Worm (Caenorhabditis elegans) whole organism, L1 larva: ENCODE results near the gene F41E7.7.

ENCODE experiments used
- C16A3.4 ChIP-seq: fragments of 150-350 bp; optimal IDR thresholded peaks from 2 replicates; lab custom pipeline; 2014; ENCODE audit warnings: missing biosample characterization, missing genetic modification characterization
- Y116A8C.19 ChIP-seq: sonication (generic microtip); optimal IDR thresholded peaks from 2 replicates; lab custom pipeline; 2016; ENCODE audit warnings: missing compliant biosample characterization, missing genetic modification characterization, borderline replicate concordance
- aha-1 ChIP-seq: fragments of 150-350 bp; optimal IDR thresholded peaks from 2 replicates; lab custom pipeline; 2014; ENCODE audit warnings: missing biosample characterization, missing genetic modification characterization
- aly-2 ChIP-seq: fragments of 150-350 bp; optimal IDR thresholded peaks from 2 replicates; lab custom pipeline; 2014; ENCODE audit warnings: missing biosample characterization, missing genetic modification characterization
- blmp-1 ChIP-seq: fragments of 150-350 bp; optimal IDR thresholded peaks from 2 replicates; lab custom pipeline; 2014; ENCODE audit warnings: missing biosample characterization, missing genetic modification characterization
- ceh-8 ChIP-seq: fragments of 200-800 bp; sonication (Bioruptor generic); optimal IDR thresholded peaks from 2 replicates; lab custom pipeline; 2018; ENCODE audit warnings: mild to moderate bottlenecking, missing genetic modification characterization, moderate library complexity, missing compliant biosample characterization
- ceh-82 ChIP-seq, 3 experiments: fragments of 150-350 bp in 1 of 3; sonication (generic microtip) in 2 of 3; optimal IDR thresholded peaks; 2 replicates each; lab custom pipeline; 2014 to 2017; ENCODE audit warnings: missing biosample characterization in 3 of 3, missing genetic modification characterization in 3 of 3
- dsc-1 ChIP-seq: sonication (generic microtip); optimal IDR thresholded peaks from 2 replicates; lab custom pipeline; 2016; ENCODE audit warnings: mild to moderate bottlenecking, missing genetic modification characterization, missing compliant biosample characterization
- efl-1 ChIP-seq, 4 experiments: fragments of 150-350 bp; optimal IDR thresholded peaks in 3 of 4; peaks in 1 of 4; 1 replicate in 1 of 4; 2 replicates in 3 of 4; lab custom pipeline; 2014; ENCODE audit warnings: missing biosample characterization in 2 of 4, missing genetic modification characterization in 2 of 4, missing genetic modification reagents in 2 of 4
- egl-13 ChIP-seq: sonication (generic microtip); optimal IDR thresholded peaks from 2 replicates; lab custom pipeline; 2016; ENCODE audit warnings: missing genotype, missing genetic modification reagents, missing genetic modification characterization, missing compliant biosample characterization
- egl-27 ChIP-seq, 2 experiments: fragments of 150-350 bp in 1 of 2; sonication (generic microtip); optimal IDR thresholded peaks; 3 replicates each; lab custom pipeline; 2017 to 2018; ENCODE audit warnings: missing biosample characterization in 2 of 2, missing genetic modification characterization in 2 of 2, missing genetic modification reagents in 2 of 2
- elt-3 ChIP-seq, 6 experiments: fragments of 150-350 bp in 1 of 6; sonication (generic microtip); optimal IDR thresholded peaks; 2 replicates each; lab custom pipeline; 2017 to 2018; ENCODE audit warnings: missing biosample characterization in 6 of 6, missing genetic modification characterization in 6 of 6, inconsistent platforms in 1 of 6
- ets-5 ChIP-seq: fragments of 200-800 bp; sonication (Bioruptor generic); IDR thresholded peaks from 2 replicates; pipeline ENCODE4 v1.3.6; 2022; ENCODE audit warnings: missing genetic modification characterization, missing compliant biosample characterization
- fkh-10 ChIP-seq: sonication (generic microtip); optimal IDR thresholded peaks from 2 replicates; lab custom pipeline; 2017; ENCODE audit warnings: missing biosample characterization, missing genetic modification reagents, missing genetic modification characterization
- fkh-8 ChIP-seq: sonication (generic microtip); optimal IDR thresholded peaks from 2 replicates; lab custom pipeline; 2016; ENCODE audit warnings: mild to moderate bottlenecking, missing genetic modification characterization, missing compliant biosample characterization
- fos-1 ChIP-seq: fragments of 150-350 bp; optimal IDR thresholded peaks from 2 replicates; lab custom pipeline; 2014; ENCODE audit warnings: missing biosample characterization, missing genetic modification characterization
- grh-1 ChIP-seq: fragments of 200-800 bp; sonication (Bioruptor generic); IDR thresholded peaks from 2 replicates; pipeline ENCODE4 v1.3.6; 2022; ENCODE audit warnings: missing genetic modification reagents, missing genetic modification characterization, missing compliant biosample characterization
- hlh-17 ChIP-seq: fragments of 200-800 bp; sonication (Bioruptor generic); optimal IDR thresholded peaks from 2 replicates; lab custom pipeline; 2018; ENCODE audit warnings: missing genetic modification characterization, mild to moderate bottlenecking, missing compliant biosample characterization, moderate library complexity, borderline replicate concordance
- irx-1 ChIP-seq: sonication (generic microtip); optimal IDR thresholded peaks from 2 replicates; lab custom pipeline; 2016; ENCODE audit warnings: missing genetic modification characterization, missing compliant biosample characterization
- lin-13 ChIP-seq: fragments of 150-350 bp; optimal IDR thresholded peaks from 2 replicates; lab custom pipeline; 2014; ENCODE audit warnings: missing biosample characterization, missing genetic modification reagents, missing genetic modification characterization
- lin-14 ChIP-seq: fragments of 200-800 bp; sonication (Bioruptor generic); optimal IDR thresholded peaks from 2 replicates; lab custom pipeline; 2018; ENCODE audit warnings: mild to moderate bottlenecking, missing genetic modification characterization, moderate library complexity, missing compliant biosample characterization
- lir-3 ChIP-seq: sonication (generic microtip); optimal IDR thresholded peaks from 2 replicates; lab custom pipeline; 2016; ENCODE audit warnings: mild to moderate bottlenecking, missing genetic modification characterization, moderate library complexity, missing compliant biosample characterization; ENCODE audit not compliant: poor library complexity
- lsy-2 ChIP-seq, 2 experiments: fragments of 150-350 bp; optimal IDR thresholded peaks; 2 replicates each; lab custom pipeline; 2014; ENCODE audit warnings: missing biosample characterization in 2 of 2, missing genetic modification characterization in 2 of 2
- mdl-1 ChIP-seq, 2 experiments: fragments of 150-350 bp; optimal IDR thresholded peaks; 2 replicates each; lab custom pipeline; 2014 to 2017; ENCODE audit warnings: missing biosample characterization in 2 of 2, missing genetic modification characterization in 2 of 2, inconsistent platforms in 1 of 2
- mep-1 ChIP-seq: fragments of 150-350 bp; optimal IDR thresholded peaks from 2 replicates; lab custom pipeline; 2014; ENCODE audit warnings: missing biosample characterization, missing genetic modification characterization
- nhr-20 ChIP-seq: sonication (generic microtip); optimal IDR thresholded peaks from 2 replicates; lab custom pipeline; 2016; ENCODE audit warnings: mild to moderate bottlenecking, missing genetic modification characterization, missing compliant biosample characterization
- nhr-237 ChIP-seq: fragments of 150-350 bp; optimal IDR thresholded peaks from 2 replicates; lab custom pipeline; 2014; ENCODE audit warnings: missing biosample characterization, missing genetic modification characterization
- nhr-28 ChIP-seq: fragments of 150-350 bp; optimal IDR thresholded peaks from 2 replicates; lab custom pipeline; 2014; ENCODE audit warnings: missing biosample characterization, missing genetic modification characterization
- nhr-71 ChIP-seq: sonication (generic microtip); optimal IDR thresholded peaks from 2 replicates; lab custom pipeline; 2016; ENCODE audit warnings: mild to moderate bottlenecking, missing genetic modification characterization, moderate library complexity, missing compliant biosample characterization
- nhr-77 ChIP-seq: fragments of 150-350 bp; optimal IDR thresholded peaks from 2 replicates; lab custom pipeline; 2014; ENCODE audit warnings: missing biosample characterization, missing genetic modification characterization
- nhr-85 ChIP-seq: sonication (generic microtip); peaks from one replicate; lab custom pipeline; 2016; ENCODE audit warnings: missing genetic modification characterization, inconsistent platforms, missing compliant biosample characterization
- pqm-1 ChIP-seq: sonication (generic microtip); optimal IDR thresholded peaks from 3 replicates; lab custom pipeline; 2017; ENCODE audit warnings: missing biosample characterization, missing genetic modification characterization
- rnt-1 ChIP-seq: sonication (generic microtip); optimal IDR thresholded peaks from 2 replicates; lab custom pipeline; 2016; ENCODE audit warnings: mild to moderate bottlenecking, missing genetic modification characterization, moderate library complexity, missing compliant biosample characterization
- skn-1 ChIP-seq: fragments of 150-350 bp; optimal IDR thresholded peaks from 2 replicates; lab custom pipeline; 2014; ENCODE audit warnings: missing biosample characterization, missing genetic modification characterization
- snu-23 ChIP-seq: sonication (generic microtip); optimal IDR thresholded peaks from 2 replicates; lab custom pipeline; 2016; ENCODE audit warnings: missing genetic modification characterization, missing compliant biosample characterization
- sup-37 ChIP-seq: fragments of 200-800 bp; sonication (Bioruptor generic); optimal IDR thresholded peaks from 2 replicates; lab custom pipeline; 2018; ENCODE audit warnings: mild to moderate bottlenecking, missing genetic modification characterization, missing compliant biosample characterization
- unc-130 ChIP-seq: fragments of 150-350 bp; optimal IDR thresholded peaks from 2 replicates; lab custom pipeline; 2017; ENCODE audit warnings: missing biosample characterization, missing genetic modification characterization, inconsistent platforms
- unc-30 ChIP-seq: sonication (generic microtip); optimal IDR thresholded peaks from 2 replicates; lab custom pipeline; 2017; ENCODE audit warnings: missing biosample characterization, missing genetic modification characterization
- unc-86 ChIP-seq: sonication (generic microtip); optimal IDR thresholded peaks from 2 replicates; lab custom pipeline; 2016; ENCODE audit warnings: missing genetic modification characterization, missing compliant biosample characterization
- unc-98 ChIP-seq: fragments of 200-800 bp; sonication (Bioruptor generic); IDR thresholded peaks from 2 replicates; pipeline ENCODE4 v1.3.6; 2022; ENCODE audit warnings: missing genetic modification characterization, missing compliant biosample characterization
- vab-15 ChIP-seq: sonication (generic microtip); optimal IDR thresholded peaks from 2 replicates; lab custom pipeline; 2017; ENCODE audit warnings: missing genotype, mild to moderate bottlenecking, missing genetic modification characterization, missing compliant biosample characterization
- xbp-1 ChIP-seq: sonication (generic microtip); optimal IDR thresholded peaks from 2 replicates; lab custom pipeline; 2016; ENCODE audit warnings: missing genetic modification characterization, missing compliant biosample characterization
- zag-1 ChIP-seq: fragments of 150-350 bp; optimal IDR thresholded peaks from 2 replicates; lab custom pipeline; 2014; ENCODE audit warnings: missing biosample characterization, missing genetic modification characterization

The F41E7.7 gene

ce11 chrX:10285634-10286033, 22.0 kb upstream of the F41E7.7 start, which contains the start of gene npr-6:
Gene npr-6 (minus strand): TSS chrX:10285734.
- TF ChIP-seq skn-1 (tag; lab: Kevin White, UChicago) (no peak), fos-1 (tag; lab: Kevin White, UChicago) (no peak), unc-98 (GFP tag; lab: Robert Waterston, UW) (no peak), egl-27 (tag; optimal IDR thresholded peaks at IDR 0.05; lab: Kevin White, UChicago) (no peak), grh-1 (GFP tag; lab: Robert Waterston, UW) (no peak), snu-23 (no peak), xbp-1 (tag; lab: Kevin White, UChicago) (no peak), ceh-82 (tag; optimal IDR thresholded peaks at IDR 0.05; lab: Kevin White, UChicago) (no peak), dsc-1 (tag; lab: Kevin White, UChicago) (no peak), irx-1 (tag; lab: Kevin White, UChicago) (no peak), Y116A8C.19 (tag; lab: Kevin White, UChicago) (no peak), rnt-1 (tag; lab: Kevin White, UChicago) (no peak)

- no peak for TF ChIP-seq fkh-10 (GFP tag; lab: Kevin White, UChicago)
- TF ChIP-seq nhr-77 (tag; lab: Kevin White, UChicago), result no peak
- TF ChIP-seq pqm-1 (tag; lab: Kevin White, UChicago), result no peak
- no peak for TF ChIP-seq efl-1 (optimal IDR thresholded peaks at IDR 0.05; lab: Kevin White, UChicago)
- peak in 1 of 2 experiments; percentile 60 for TF ChIP-seq efl-1 (GFP tag; optimal IDR thresholded peaks at IDR 0.05 in 1 of 2; lab: Kevin White, UChicago)
Observed at ce11 chrX:10297410-10297809, 10.2 kb upstream of the F41E7.7 start.

DNA sequence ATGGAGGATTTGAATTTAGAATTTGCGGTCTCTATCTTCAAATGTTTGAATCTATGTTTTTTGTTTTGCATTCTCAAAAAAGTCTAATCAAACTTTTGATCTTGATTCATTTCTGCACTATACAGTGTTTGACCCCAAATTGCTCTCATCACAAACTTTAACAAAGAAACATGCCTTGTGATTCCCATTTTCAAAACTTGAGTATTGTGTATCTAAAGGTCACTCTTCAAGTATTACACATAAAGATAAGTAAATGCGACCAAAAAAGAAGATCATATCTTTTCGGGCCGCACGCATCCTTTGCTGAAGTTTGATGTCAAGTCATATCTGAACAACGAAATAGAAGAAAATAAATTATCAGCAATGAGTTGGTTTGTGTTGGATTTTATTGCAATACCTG, 5.7 kb upstream of the F41E7.7 start:
- TF ChIP-seq nhr-20 (tag; lab: Kevin White, UChicago) (peak; percentile 75), nhr-85 (tag; lab: Kevin White, UChicago) (peak; percentile 93), grh-1 (GFP tag; lab: Robert Waterston, UW) (0 out of 2 replicates have a peak, but pooled peaks have one; percentile 19), lin-14 (peak; percentile 48), sup-37 (GFP tag; lab: Kevin White, UChicago) (no peak), snu-23 (peak; percentile 8), mdl-1 (tag; optimal IDR thresholded peaks at IDR 0.05; lab: Kevin White, UChicago) (no peak), mep-1 (tag; lab: Kevin White, UChicago) (no peak), aha-1 (no peak), elt-3 (tag; optimal IDR thresholded peaks at IDR 0.05; lab: Kevin White, UChicago) (peak in 1 of 6 experiments; percentile 9), nhr-71 (tag; lab: Kevin White, UChicago) (peak; percentile 38), blmp-1 (tag; lab: Kevin White, UChicago) (no peak)

DNA sequence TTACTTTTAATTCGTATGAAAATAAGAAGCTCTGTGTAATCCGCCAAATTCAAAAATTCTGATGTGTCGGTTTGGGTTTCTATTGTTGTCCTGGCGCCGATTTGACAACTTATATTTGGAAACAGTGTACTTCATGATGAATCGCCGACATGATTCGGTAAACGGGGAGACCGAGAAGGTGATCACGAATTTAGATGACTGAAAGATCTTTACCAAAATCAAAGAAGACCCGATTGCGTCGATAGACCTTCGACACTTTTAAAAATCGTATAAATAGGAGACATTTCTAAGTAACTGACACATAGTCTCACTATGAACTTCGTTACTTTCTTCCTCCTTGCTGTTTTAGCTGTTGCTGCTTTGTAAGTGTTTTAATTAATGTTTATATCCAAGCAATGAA, 5.2 kb upstream of the F41E7.7 start, which contains the start of gene fip-5:
Gene fip-5, plus strand, starts transcription at position 312 of the 400 bp plus-strand sequence.
- no peak for TF ChIP-seq lin-13

ce11 chrX:10304178-10304577, 3.4 kb upstream of the F41E7.7 start, which contains the start of gene fipr-21:
Gene fipr-21 (plus strand): TSS chrX:10304529.
- TF ChIP-seq fkh-8 (no peak), rnt-1 (tag; lab: Kevin White, UChicago) (peak; percentile 3), snu-23 (peak; percentile 44), sup-37 (GFP tag; lab: Kevin White, UChicago) (no peak), nhr-71 (tag; lab: Kevin White, UChicago) (peak; percentile 32), nhr-20 (tag; lab: Kevin White, UChicago) (peak; percentile 63), lin-14 (peak; percentile 68), mdl-1 (tag; optimal IDR thresholded peaks at IDR 0.05; lab: Kevin White, UChicago) (peak in 1 of 2 experiments; percentile 31), mep-1 (tag; lab: Kevin White, UChicago) (peak; percentile 25), lsy-2 (tag; optimal IDR thresholded peaks at IDR 0.05; lab: Kevin White, UChicago) (peak in 1 of 2 experiments; percentile 11), blmp-1 (tag; lab: Kevin White, UChicago) (peak; percentile 88), zag-1 (tag; lab: Kevin White, UChicago) (no peak), nhr-85 (tag; lab: Kevin White, UChicago) (peak; percentile 92), C16A3.4 (tag; lab: Kevin White, UChicago) (no peak), nhr-28 (tag; lab: Kevin White, UChicago) (no peak), unc-30 (tag; lab: Kevin White, UChicago) (no peak), ets-5 (GFP tag; lab: Robert Waterston, UW) (no peak), hlh-17 (GFP tag; lab: Kevin White, UChicago) (no peak), vab-15 (tag; lab: Kevin White, UChicago) (no peak), aly-2 (tag; lab: Kevin White, UChicago) (no peak), skn-1 (tag; lab: Kevin White, UChicago) (no peak), unc-130 (tag; lab: Kevin White, UChicago) (no peak), ceh-8 (GFP tag; lab: Kevin White, UChicago) (no peak), elt-3 (tag; optimal IDR thresholded peaks at IDR 0.05; lab: Kevin White, UChicago) (peak in 2 of 6 experiments; percentile 8 to 67), egl-13 (no peak), nhr-237 (tag; lab: Kevin White, UChicago) (no peak), unc-86 (tag; lab: Kevin White, UChicago) (no peak), lir-3 (tag; lab: Kevin White, UChicago) (no peak)
